Worm (Caenorhabditis elegans): ENCODE measurements around the gene Y79H2A.3.

DNA sequence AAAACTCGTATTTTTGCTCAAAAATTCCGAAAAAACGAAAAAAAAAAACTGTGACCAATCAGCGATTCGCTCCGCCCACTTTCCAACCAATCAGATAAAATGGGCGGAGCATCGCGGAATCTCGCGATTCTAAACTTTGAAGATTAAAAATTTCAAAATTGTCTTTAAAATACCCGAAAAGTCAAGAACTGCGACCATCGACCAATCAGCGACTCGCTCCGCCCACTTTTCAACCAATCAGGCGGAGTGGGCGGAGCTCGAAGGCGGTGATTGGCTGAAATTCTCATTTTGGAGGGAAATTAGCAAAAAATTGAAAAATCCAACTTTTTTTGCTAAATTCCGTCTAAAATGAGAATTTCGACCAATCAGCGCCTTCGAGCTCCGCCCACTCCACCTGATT is 56.3 kb downstream of the Y79H2A.3 start:
- TF ChIP-seq lsy-2 (tag; optimal IDR thresholded peaks at IDR 0.05) (no peak), ama-1 (optimal IDR thresholded peaks at IDR 0.05) (no peak), Y5F2A.4 (GFP tag; optimal IDR thresholded peaks at IDR 0.05) (no peak), ztf-11 (tag; optimal IDR thresholded peaks at IDR 0.05) (no peak), nhr-76 (tag; optimal IDR thresholded peaks at IDR 0.05) (no peak), lin-13 (GFP tag; optimal IDR thresholded peaks at IDR 0.05) (no peak)
